Worm (Caenorhabditis elegans): ENCODE data around the gene srb-1.

- TF ChIP-seq ama-1 (optimal IDR thresholded peaks at IDR 0.05) (no peak), hmg-4 (GFP tag; optimal IDR thresholded peaks at IDR 0.05) (no peak), sea-1 (GFP tag; conservative IDR thresholded peaks at IDR 0.05) (no peak), hnd-1 (tag; optimal IDR thresholded peaks at IDR 0.05) (no peak), hmbx-1 (tag; optimal IDR thresholded peaks at IDR 0.05) (no peak), tbx-11 (GFP tag; IDR thresholded peaks at IDR 0.05) (no peak), ceh-36 (tag; optimal IDR thresholded peaks at IDR 0.05) (no peak), tra-4 (tag; optimal IDR thresholded peaks at IDR 0.05) (no peak), tbx-37 (GFP tag; conservative IDR thresholded peaks at IDR 0.05) (no peak), aly-1 (tag; optimal IDR thresholded peaks at IDR 0.05) (no peak), scrt-1 (GFP tag; IDR thresholded peaks at IDR 0.05) (no peak), F13C5.2 (tag; optimal IDR thresholded peaks at IDR 0.05) (no peak), ceh-13 (GFP tag; optimal IDR thresholded peaks at IDR 0.05) (no peak)
Observed at ce11 chrII:5186870-5187269, 16.0 kb upstream of the srb-1 start.

Data from whole organism, early embryonic.